Worm (Caenorhabditis elegans): ENCODE data around the gene mdt-1.2.

The mdt-1.2 gene

DNA sequence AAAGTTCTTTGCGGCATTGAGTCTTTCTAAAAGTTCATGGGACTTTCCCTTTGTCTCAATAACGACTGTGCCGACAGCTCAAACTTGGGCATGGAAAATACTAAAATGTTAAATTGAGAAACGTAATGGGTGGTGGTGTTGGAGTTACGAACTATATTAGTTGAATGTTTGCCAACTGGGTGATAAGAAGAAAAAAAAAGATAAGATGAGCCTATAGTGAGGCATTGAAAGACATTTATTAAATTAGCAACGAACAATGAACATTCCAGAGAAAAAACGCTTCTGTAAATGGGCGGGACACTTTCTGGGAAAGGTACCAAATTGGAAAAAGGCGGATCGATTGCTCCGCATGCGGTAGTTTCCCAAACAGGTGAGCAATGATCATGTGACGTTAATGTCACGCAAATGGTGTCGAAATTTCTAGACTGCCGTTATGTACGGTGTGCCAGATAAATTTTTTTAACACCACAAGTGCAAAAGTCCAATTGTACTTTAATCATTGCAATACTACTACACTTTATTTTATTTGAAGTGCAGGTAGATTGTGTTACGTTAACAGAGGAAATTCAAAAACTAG, 12.0 kb upstream of the mdt-1.2 start:
- TF ChIP-seq ceh-13 (GFP tag; optimal IDR thresholded peaks at IDR 0.05): no peak
- TF ChIP-seq flt-1 (GFP tag; IDR thresholded peaks at IDR 0.05): no peak
- no peak for TF ChIP-seq pes-1 (GFP tag; IDR thresholded peaks at IDR 0.05)
- no peak for TF ChIP-seq sea-1 (GFP tag; conservative IDR thresholded peaks at IDR 0.05)
- no peak for TF ChIP-seq hnd-1 (tag; optimal IDR thresholded peaks at IDR 0.05)
- TF ChIP-seq ets-7 (tag; optimal IDR thresholded peaks at IDR 0.05): no peak
- TF ChIP-seq tbx-37 (GFP tag; conservative IDR thresholded peaks at IDR 0.05): no peak
- TF ChIP-seq F13C5.2 (tag; optimal IDR thresholded peaks at IDR 0.05): no peak
- no peak for TF ChIP-seq hmg-4 (GFP tag; optimal IDR thresholded peaks at IDR 0.05)
- TF ChIP-seq ceh-36 (tag; optimal IDR thresholded peaks at IDR 0.05): no peak
- no peak for TF ChIP-seq tra-4 (tag; optimal IDR thresholded peaks at IDR 0.05)
- no peak for TF ChIP-seq scrt-1 (GFP tag; IDR thresholded peaks at IDR 0.05)
- TF ChIP-seq hmbx-1 (tag; optimal IDR thresholded peaks at IDR 0.05): no peak
- no peak for TF ChIP-seq aly-1 (tag; optimal IDR thresholded peaks at IDR 0.05)
- TF ChIP-seq B0310.2 (tag; optimal IDR thresholded peaks at IDR 0.05): no peak
- no peak for TF ChIP-seq ama-1 (optimal IDR thresholded peaks at IDR 0.05)

DNA sequence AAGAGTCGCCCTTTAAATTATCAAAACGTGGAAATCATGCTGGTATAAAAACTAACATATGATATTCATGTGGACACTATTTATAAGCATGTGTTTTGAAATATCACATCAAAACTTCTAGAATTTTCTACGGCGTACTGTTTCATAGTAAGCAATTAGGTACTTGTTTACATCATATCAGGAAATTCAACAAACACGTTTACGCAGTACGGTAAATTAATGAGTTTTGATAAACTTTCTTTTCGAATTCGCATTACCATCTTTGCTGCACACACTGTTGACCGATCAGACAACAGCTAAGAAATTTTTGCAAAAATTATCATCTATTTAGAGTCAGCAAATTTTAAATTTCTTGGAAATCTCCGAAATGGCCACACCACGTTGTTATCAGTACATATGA, 10.9 kb upstream of the mdt-1.2 start:
- no peak for TF ChIP-seq hmbx-1 (tag; optimal IDR thresholded peaks at IDR 0.05)
- no peak for TF ChIP-seq ceh-36 (tag; optimal IDR thresholded peaks at IDR 0.05)
- no peak for TF ChIP-seq scrt-1 (GFP tag; IDR thresholded peaks at IDR 0.05)
- no peak for TF ChIP-seq pes-1 (GFP tag; IDR thresholded peaks at IDR 0.05)
- TF ChIP-seq ama-1 (optimal IDR thresholded peaks at IDR 0.05): no peak
- TF ChIP-seq F13C5.2 (tag; optimal IDR thresholded peaks at IDR 0.05): no peak
- no peak for TF ChIP-seq sea-1 (GFP tag; conservative IDR thresholded peaks at IDR 0.05)
- no peak for TF ChIP-seq tra-4 (tag; optimal IDR thresholded peaks at IDR 0.05)

DNA sequence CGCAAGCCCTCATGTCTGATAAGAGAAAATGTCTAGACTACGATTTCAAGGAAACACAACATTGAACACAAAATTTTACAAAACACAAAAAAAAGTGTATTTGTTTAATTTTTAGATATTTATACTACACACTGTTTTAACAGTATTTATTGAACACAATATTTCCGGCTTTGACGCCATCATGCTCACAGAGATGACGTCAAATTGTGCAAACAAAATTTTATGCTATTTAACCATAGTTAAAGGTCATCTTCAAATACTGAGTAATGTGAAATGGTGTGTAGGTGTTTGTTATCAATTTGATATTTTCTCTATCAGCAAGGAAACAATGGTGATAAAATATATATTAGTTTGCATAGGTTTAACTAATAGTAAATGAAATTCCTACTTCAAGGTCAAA, 4.8 kb upstream of the mdt-1.2 start:
- TF ChIP-seq F13C5.2 (tag; optimal IDR thresholded peaks at IDR 0.05): no peak

DNA sequence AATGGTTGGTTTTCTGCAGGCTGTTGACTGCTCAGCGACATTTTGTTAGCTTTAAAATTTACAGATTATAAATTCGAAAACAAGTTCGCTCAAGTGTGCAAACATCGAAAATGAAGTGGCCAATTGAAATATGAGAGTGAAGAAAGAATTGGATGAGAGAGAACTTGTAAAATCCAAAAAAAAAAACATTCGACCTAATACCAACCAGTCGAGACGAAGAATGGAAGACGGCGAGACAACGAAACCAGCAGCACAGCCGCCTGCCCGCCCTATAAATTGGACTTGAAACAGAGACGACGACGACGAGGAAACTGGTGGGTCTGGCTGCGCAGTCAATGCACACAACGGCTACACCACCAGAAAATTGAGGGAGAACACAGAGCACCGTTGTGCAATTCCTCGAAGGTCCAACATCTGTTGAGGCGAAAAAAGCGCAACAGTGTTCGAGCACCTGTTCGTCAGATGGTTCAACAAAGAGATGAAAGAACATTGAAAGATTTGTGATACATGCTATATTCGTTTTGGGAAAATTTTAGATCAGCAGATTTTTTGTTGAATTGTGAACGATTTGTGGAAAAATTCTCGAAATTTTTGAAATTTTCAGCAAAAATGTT, 1.3 kb upstream of the mdt-1.2 start, which contains the start of gene T23C6.4:
T23C6.4 (minus strand) TSS at position 51 of the 614 bp plus-strand sequence.
- no peak for TF ChIP-seq F13C5.2 (tag; optimal IDR thresholded peaks at IDR 0.05)
- TF ChIP-seq flt-1 (GFP tag; IDR thresholded peaks at IDR 0.05): no peak
- no peak for TF ChIP-seq tbx-37 (GFP tag; conservative IDR thresholded peaks at IDR 0.05)
- TF ChIP-seq hmg-4 (GFP tag; optimal IDR thresholded peaks at IDR 0.05): peak; percentile 31
- no peak for TF ChIP-seq B0310.2 (tag; optimal IDR thresholded peaks at IDR 0.05)
- TF ChIP-seq ceh-13 (GFP tag; optimal IDR thresholded peaks at IDR 0.05): no peak
- no peak for TF ChIP-seq ama-1 (optimal IDR thresholded peaks at IDR 0.05)

DNA sequence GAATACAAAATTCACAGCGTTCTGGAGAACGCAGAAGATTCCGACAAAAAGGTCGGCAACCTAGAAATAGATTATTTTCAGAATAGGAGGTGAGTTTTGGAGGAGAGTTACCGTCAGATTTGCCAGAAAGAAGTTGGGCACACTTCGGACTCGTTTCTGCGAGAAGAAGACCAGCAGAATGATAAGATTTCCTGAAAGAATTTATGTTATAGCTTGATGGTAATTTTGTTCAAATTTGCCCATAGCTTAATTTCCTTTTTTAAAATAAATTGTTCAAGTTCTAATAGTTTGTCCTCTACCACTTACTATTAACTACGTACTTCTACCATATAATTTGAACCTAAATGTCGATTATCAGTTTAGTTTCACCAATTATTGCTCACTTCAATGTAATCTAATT, 5.8 kb downstream of the mdt-1.2 start:
- no peak for TF ChIP-seq ceh-36 (tag; optimal IDR thresholded peaks at IDR 0.05)
- TF ChIP-seq scrt-1 (GFP tag; IDR thresholded peaks at IDR 0.05): no peak
- no peak for TF ChIP-seq tbx-37 (GFP tag; conservative IDR thresholded peaks at IDR 0.05)
- no peak for TF ChIP-seq ceh-13 (GFP tag; optimal IDR thresholded peaks at IDR 0.05)
- TF ChIP-seq hmg-4 (GFP tag; optimal IDR thresholded peaks at IDR 0.05): no peak
- TF ChIP-seq B0310.2 (tag; optimal IDR thresholded peaks at IDR 0.05): no peak

- TF ChIP-seq flt-1 (GFP tag; IDR thresholded peaks at IDR 0.05): no peak
- TF ChIP-seq ceh-13 (GFP tag; optimal IDR thresholded peaks at IDR 0.05): no peak
- no peak for TF ChIP-seq tbx-37 (GFP tag; conservative IDR thresholded peaks at IDR 0.05)
- TF ChIP-seq scrt-1 (GFP tag; IDR thresholded peaks at IDR 0.05): no peak
- no peak for TF ChIP-seq tbx-11 (GFP tag; IDR thresholded peaks at IDR 0.05)
- TF ChIP-seq aly-1 (tag; optimal IDR thresholded peaks at IDR 0.05): no peak
- no peak for TF ChIP-seq sea-1 (GFP tag; conservative IDR thresholded peaks at IDR 0.05)
- TF ChIP-seq hnd-1 (tag; optimal IDR thresholded peaks at IDR 0.05): no peak
Measured at ce11 chrX:17157868-17158267, 6.5 kb downstream of the mdt-1.2 start, which contains the start of gene npr-21. TSS of gene npr-21 (minus strand) at chrX:17157968.

DNA sequence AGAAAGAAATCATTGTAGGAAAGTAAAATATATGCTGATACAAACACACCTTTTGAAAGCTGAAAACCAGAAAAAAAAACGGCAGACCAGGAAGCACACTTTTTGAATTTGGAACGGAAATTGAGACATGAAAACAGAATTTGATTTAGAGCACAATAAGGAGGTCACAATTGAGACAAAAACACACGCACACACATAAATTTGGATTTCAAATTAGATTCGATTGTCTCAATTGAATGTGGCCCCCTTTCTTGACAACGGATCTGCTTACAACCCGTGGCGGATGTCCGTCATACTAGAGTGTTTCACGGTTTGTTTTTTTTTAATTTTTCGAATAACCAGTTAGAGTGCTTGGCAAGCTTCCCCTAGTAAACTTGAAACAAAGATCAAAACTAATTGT, 16.8 kb downstream of the mdt-1.2 start:
- no peak for TF ChIP-seq scrt-1 (GFP tag; IDR thresholded peaks at IDR 0.05)
- no peak for TF ChIP-seq aly-1 (tag; optimal IDR thresholded peaks at IDR 0.05)

DNA sequence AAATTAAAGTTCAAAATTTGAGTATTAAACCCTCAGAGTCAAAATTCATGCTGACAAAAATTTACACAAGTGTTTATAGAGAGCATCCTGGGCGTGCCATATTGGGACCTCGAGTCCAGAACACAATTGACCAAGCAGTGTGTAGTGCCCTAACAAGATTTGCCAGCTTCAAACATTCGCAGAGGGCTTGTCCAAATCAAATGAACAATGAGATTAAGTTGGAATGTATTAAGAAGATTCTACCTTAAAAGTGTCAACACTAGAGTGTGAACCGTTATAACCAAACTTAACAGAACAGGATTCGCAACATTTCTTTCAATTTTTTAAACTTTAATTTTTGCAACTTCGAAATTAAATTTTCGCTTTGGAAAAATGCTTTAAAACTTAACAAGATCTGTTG, 19.1 kb downstream of the mdt-1.2 start:
- TF ChIP-seq tra-4 (tag; optimal IDR thresholded peaks at IDR 0.05) (no peak), hmg-4 (GFP tag; optimal IDR thresholded peaks at IDR 0.05) (no peak), hnd-1 (tag; optimal IDR thresholded peaks at IDR 0.05) (no peak), scrt-1 (GFP tag; IDR thresholded peaks at IDR 0.05) (no peak), tbx-11 (GFP tag; IDR thresholded peaks at IDR 0.05) (no peak), ceh-13 (GFP tag; optimal IDR thresholded peaks at IDR 0.05) (no peak), aly-1 (tag; optimal IDR thresholded peaks at IDR 0.05) (no peak)

DNA sequence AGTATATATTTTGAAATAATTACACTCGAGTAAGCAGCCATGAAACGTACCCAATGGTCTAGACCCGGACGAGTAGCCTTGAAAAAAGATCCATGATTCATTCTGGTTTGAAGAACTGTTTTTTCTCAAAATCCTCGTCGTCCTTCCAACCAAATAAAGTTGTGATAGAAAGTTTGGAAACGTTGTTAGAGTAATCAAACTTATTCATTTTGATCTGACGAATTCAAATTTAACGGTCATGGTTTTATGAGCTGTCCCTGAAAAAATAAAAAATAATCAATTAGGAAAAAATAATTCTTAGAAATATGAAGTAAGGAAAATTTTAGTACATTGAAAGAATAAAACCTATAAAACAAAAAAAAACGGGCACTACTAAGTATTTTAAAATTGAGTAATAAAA, 25.4 kb downstream of the mdt-1.2 start, which contains the start of gene B0302.4:
B0302.4 (minus strand) TSS at position 101 of the 400 bp plus-strand sequence.
- TF ChIP-seq tbx-37 (GFP tag; conservative IDR thresholded peaks at IDR 0.05) (no peak), B0310.2 (tag; optimal IDR thresholded peaks at IDR 0.05) (no peak)
